Worm (Caenorhabditis elegans) whole organism, young adult: ENCODE measurements around the gene Y22D7AR.7.
A peak's percentile ranks its signal among the peaks of the same experiment; 100 is the strongest.

Experiments
- B0035.1 ChIP-seq: sonication (generic microtip); optimal IDR thresholded peaks from 2 replicates; lab custom pipeline; 2016; ENCODE audit warnings: missing genetic modification characterization, mild to moderate bottlenecking, missing compliant biosample characterization, missing genotype, missing genetic modification reagents
- C06A6.2 ChIP-seq: fragments of 200-800 bp; sonication (Bioruptor generic); conservative IDR thresholded peaks from 2 replicates; pipeline ENCODE4 v1.3.6; 2022; ENCODE audit warnings: missing genetic modification characterization, missing compliant biosample characterization
- F57C9.4 ChIP-seq: sonication (generic microtip); optimal IDR thresholded peaks from 2 replicates; lab custom pipeline; 2017; ENCODE audit warnings: mild to moderate bottlenecking, missing genetic modification characterization, missing compliant biosample characterization
- K11D2.4 ChIP-seq: fragments of 200-800 bp; sonication (Bioruptor generic); IDR thresholded peaks from 2 replicates; pipeline ENCODE4 v1.3.6; 2022; ENCODE audit warnings: missing genetic modification reagents, missing genetic modification characterization, missing compliant biosample characterization
- akir-1 ChIP-seq: fragments of 200-800 bp; sonication (Bioruptor generic); optimal IDR thresholded peaks from 2 replicates; lab custom pipeline; 2018; ENCODE audit warnings: mild to moderate bottlenecking, missing genetic modification characterization, moderate library complexity, missing compliant biosample characterization
- aptf-2 ChIP-seq: fragments of 200-800 bp; sonication (Bioruptor generic); conservative IDR thresholded peaks from 2 replicates; pipeline ENCODE4 v1.3.6; 2022; ENCODE audit warnings: missing genetic modification reagents, missing genetic modification characterization, missing compliant biosample characterization
- athp-1 ChIP-seq: sonication (generic microtip); optimal IDR thresholded peaks from 2 replicates; lab custom pipeline; 2017; ENCODE audit warnings: mild to moderate bottlenecking, missing genetic modification characterization, missing compliant biosample characterization
- bed-2 ChIP-seq: fragments of 200-800 bp; sonication (Bioruptor generic); IDR thresholded peaks from 2 replicates; pipeline ENCODE4 v1.3.6; 2022; ENCODE audit warnings: missing genetic modification reagents, missing genetic modification characterization, missing compliant biosample characterization
- ceh-100 ChIP-seq: fragments of 200-800 bp; sonication (Bioruptor generic); IDR thresholded peaks from 2 replicates; pipeline ENCODE4 v1.3.6; 2022; ENCODE audit warnings: missing genetic modification reagents, missing genetic modification characterization, missing compliant biosample characterization
- die-1 ChIP-seq: sonication (generic microtip); optimal IDR thresholded peaks from 2 replicates; lab custom pipeline; 2016; ENCODE audit warnings: missing genotype, mild to moderate bottlenecking, missing genetic modification characterization, missing compliant biosample characterization
- dpff-1 ChIP-seq: sonication (generic microtip); optimal IDR thresholded peaks from 2 replicates; lab custom pipeline; 2017; ENCODE audit warnings: mild to moderate bottlenecking, missing genetic modification characterization, missing compliant biosample characterization
- egrh-3 ChIP-seq: fragments of 200-800 bp; sonication (Bioruptor generic); IDR thresholded peaks from 2 replicates; pipeline ENCODE4 v1.3.6; 2022; ENCODE audit warnings: missing genetic modification reagents, missing genetic modification characterization, missing compliant biosample characterization
- ekl-4 ChIP-seq: fragments of 200-800 bp; sonication (Bioruptor generic); IDR thresholded peaks from 2 replicates; pipeline ENCODE4 v1.3.6; 2022; ENCODE audit warnings: missing genetic modification reagents, missing genetic modification characterization, missing compliant biosample characterization
- ets-4 ChIP-seq: fragments of 200-800 bp; sonication (Bioruptor generic); optimal IDR thresholded peaks from 2 replicates; lab custom pipeline; 2018; ENCODE audit warnings: mild to moderate bottlenecking, missing genetic modification characterization, missing compliant biosample characterization
- hlh-12 ChIP-seq: sonication (generic microtip); optimal IDR thresholded peaks from 2 replicates; lab custom pipeline; 2016; ENCODE audit warnings: missing genetic modification characterization, missing compliant biosample characterization
- hlh-26 ChIP-seq: fragments of 200-800 bp; sonication (Bioruptor generic); conservative IDR thresholded peaks from 2 replicates; pipeline ENCODE4 v1.3.6; 2022; ENCODE audit warnings: missing genetic modification reagents, missing genetic modification characterization, missing compliant biosample characterization
- hmg-20 ChIP-seq: fragments of 200-800 bp; sonication (Bioruptor generic); IDR thresholded peaks from 2 replicates; pipeline ENCODE4 v1.3.6; 2022; ENCODE audit warnings: missing genetic modification reagents, missing genetic modification characterization, missing compliant biosample characterization
- hrde-1 ChIP-seq: sonication (generic microtip); optimal IDR thresholded peaks from 2 replicates; lab custom pipeline; 2016; ENCODE audit warnings: missing genetic modification characterization, mild to moderate bottlenecking, missing compliant biosample characterization, moderate library complexity, missing genotype, missing genetic modification reagents, borderline replicate concordance
- lir-1 ChIP-seq: fragments of 200-800 bp; sonication (Bioruptor generic); conservative IDR thresholded peaks from 2 replicates; pipeline ENCODE4 v1.3.6; 2022; ENCODE audit warnings: missing genetic modification reagents, missing genetic modification characterization, missing compliant biosample characterization
- mcd-1 ChIP-seq: fragments of 200-800 bp; sonication (Bioruptor generic); IDR thresholded peaks from 2 replicates; pipeline ENCODE4 v1.3.6; 2022; ENCODE audit warnings: missing genetic modification reagents, missing genetic modification characterization, missing compliant biosample characterization
- mes-4 ChIP-seq: sonication (generic microtip); optimal IDR thresholded peaks from 2 replicates; lab custom pipeline; 2016; ENCODE audit warnings: missing genotype, missing genetic modification characterization, missing compliant biosample characterization
- mxl-1 ChIP-seq: sonication (generic microtip); optimal IDR thresholded peaks from 2 replicates; lab custom pipeline; 2016; ENCODE audit warnings: missing genetic modification characterization, missing compliant biosample characterization
- nhr-120 ChIP-seq: fragments of 200-800 bp; sonication (Bioruptor generic); IDR thresholded peaks from 2 replicates; pipeline ENCODE4 v1.3.6; 2022; ENCODE audit warnings: missing genetic modification characterization, missing compliant biosample characterization
- nhr-80 ChIP-seq: sonication (generic microtip); optimal IDR thresholded peaks from 2 replicates; lab custom pipeline; 2016; ENCODE audit warnings: missing genetic modification characterization, missing compliant biosample characterization
- rcor-1 ChIP-seq: fragments of 200-800 bp; sonication (Bioruptor generic); IDR thresholded peaks from 2 replicates; pipeline ENCODE4 v1.3.6; 2022; ENCODE audit warnings: missing genetic modification reagents, missing genetic modification characterization, missing compliant biosample characterization
- rec-8 ChIP-seq, 2 experiments: sonication (generic microtip); optimal IDR thresholded peaks; 2 replicates each; lab custom pipeline; 2016; ENCODE audit warnings: mild to moderate bottlenecking in 2 of 2, missing genetic modification characterization in 2 of 2, missing genetic modification reagents in 2 of 2, missing genotype in 2 of 2, missing biosample characterization in 1 of 2, missing compliant biosample characterization in 1 of 2, moderate library complexity in 1 of 2
- repo-1 ChIP-seq: sonication (generic microtip); optimal IDR thresholded peaks from 2 replicates; lab custom pipeline; 2017; ENCODE audit warnings: mild to moderate bottlenecking, missing genetic modification characterization, missing compliant biosample characterization
- rpc-1 ChIP-seq, 2 experiments: fragments of 150-350 bp in 1 of 2; sonication (generic microtip) in 1 of 2; optimal IDR thresholded peaks; 2 replicates each; lab custom pipeline; 2014 to 2018; ENCODE audit warnings: missing biosample characterization in 1 of 2, missing genetic modification characterization in 1 of 2, missing genetic modification reagents in 1 of 2, missing genotype in 1 of 2
- sdz-38 ChIP-seq: sonication (generic microtip); optimal IDR thresholded peaks from 2 replicates; lab custom pipeline; 2016; ENCODE audit warnings: missing genotype, missing genetic modification characterization, missing compliant biosample characterization
- snpc-3.4 ChIP-seq: sonication (generic microtip); optimal IDR thresholded peaks from 2 replicates; lab custom pipeline; 2017; ENCODE audit warnings: missing genetic modification characterization, mild to moderate bottlenecking, missing compliant biosample characterization, antibody characterized with exemption, moderate library complexity, missing genotype, missing genetic modification reagents
- tbp1 ChIP-seq: fragments of 200-800 bp; sonication (Bioruptor generic); optimal IDR thresholded peaks from 2 replicates; lab custom pipeline; 2018; ENCODE audit warnings: mild to moderate bottlenecking, missing genetic modification characterization, missing compliant biosample characterization
- ztf-3 ChIP-seq: fragments of 200-800 bp; sonication (Bioruptor generic); optimal IDR thresholded peaks from 2 replicates; lab custom pipeline; 2018; ENCODE audit warnings: mild to moderate bottlenecking, missing genetic modification characterization, missing compliant biosample characterization

The Y22D7AR.7 gene

ce11 chrIII:1663056-1663455 lies 24.8 kb downstream of the Y22D7AR.7 start:
- TF ChIP-seq ets-4 (GFP tag; lab: Kevin White, UChicago): no peak
- TF ChIP-seq ztf-3: no peak
- no peak for TF ChIP-seq hrde-1
- TF ChIP-seq athp-1 (tag; lab: Kevin White, UChicago): no peak
- no peak for TF ChIP-seq rcor-1 (GFP tag; lab: Robert Waterston, UW)
- no peak for TF ChIP-seq dpff-1 (tag; lab: Kevin White, UChicago)
- no peak for TF ChIP-seq mcd-1
- TF ChIP-seq mxl-1 (tag; lab: Kevin White, UChicago): no peak

- TF ChIP-seq ekl-4 (no peak), tbp1 (GFP tag; lab: Kevin White, UChicago) (peak; percentile 70), rpc-1 (optimal IDR thresholded peaks at IDR 0.05; lab: Kevin White, UChicago) (no peak), rpc-1 (tag; optimal IDR thresholded peaks at IDR 0.05; lab: Kevin White, UChicago) (peak; percentile 56)
- TF ChIP-seq, all 124 proteins: peak for 2
Measured at ce11 chrIII:1662405-1662804, 25.5 kb downstream of the Y22D7AR.7 start.

- TF ChIP-seq nhr-80 (peak; percentile 40), akir-1 (no peak)
- TF ChIP-seq, all 124 proteins: peak for 1
Measured at ce11 chrIII:1661031-1661430, 26.9 kb downstream of the Y22D7AR.7 start.

DNA sequence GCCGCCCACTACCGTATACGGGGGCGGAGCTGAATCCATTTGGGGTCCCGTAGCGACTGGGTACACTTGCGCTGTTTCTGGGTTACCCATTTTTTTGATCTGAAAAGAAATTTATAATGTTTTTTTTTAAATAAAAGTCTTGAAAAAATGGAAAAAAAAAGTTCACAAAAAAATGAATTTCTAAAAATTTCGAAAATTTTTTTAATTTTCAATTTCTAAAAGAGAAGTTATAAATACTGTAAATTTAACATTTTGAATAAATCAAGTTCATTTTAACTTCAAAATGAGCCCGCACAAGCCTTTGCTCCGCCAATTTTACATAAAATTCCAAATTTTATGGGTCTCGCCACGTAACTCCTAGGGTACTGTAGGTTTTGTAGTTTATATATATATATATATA lies 28.1 kb downstream of the Y22D7AR.7 start, which contains the start of gene Y22D7AL.15:
Gene Y22D7AL.15, minus strand, starts transcription at position 101 of the 400 bp plus-strand sequence.
- TF ChIP-seq hmg-20 (GFP tag; lab: Robert Waterston, UW) (no peak), hlh-26 (no peak), ztf-3 (no peak), lir-1 (GFP tag; lab: Robert Waterston, UW) (no peak)

ce11 chrIII:1657380-1657779 lies 30.5 kb downstream of the Y22D7AR.7 start, which contains the start of gene cht-4:
Gene cht-4, minus strand, starts transcription at chrIII:1657480.
- TF ChIP-seq nhr-120: no peak
- no peak for TF ChIP-seq rpc-1 (optimal IDR thresholded peaks at IDR 0.05; lab: Kevin White, UChicago)
- no peak for TF ChIP-seq rpc-1 (tag; optimal IDR thresholded peaks at IDR 0.05; lab: Kevin White, UChicago)
- TF ChIP-seq C06A6.2 (GFP tag; lab: Robert Waterston, UW): no peak
- no peak for TF ChIP-seq rec-8 (tag; optimal IDR thresholded peaks at IDR 0.05; lab: Kevin White, UChicago)
- no peak for TF ChIP-seq repo-1 (tag; lab: Kevin White, UChicago)
- TF ChIP-seq F57C9.4 (tag; lab: Kevin White, UChicago): no peak
- no peak for TF ChIP-seq ceh-100 (GFP tag; lab: Robert Waterston, UW)
- no peak for TF ChIP-seq B0035.1 (tag; lab: Kevin White, UChicago)
- no peak for TF ChIP-seq mes-4 (tag; lab: Kevin White, UChicago)
- no peak for TF ChIP-seq hlh-12 (tag; lab: Kevin White, UChicago)
- no peak for TF ChIP-seq bed-2 (GFP tag; lab: Robert Waterston, UW)
- TF ChIP-seq die-1 (tag; lab: Kevin White, UChicago): no peak
- TF ChIP-seq snpc-3.4 (tag; lab: Kevin White, UChicago): no peak
- no peak for TF ChIP-seq sdz-38 (tag; lab: Kevin White, UChicago)
- no peak for TF ChIP-seq K11D2.4 (GFP tag; lab: Robert Waterston, UW)
- no peak for TF ChIP-seq aptf-2

ce11 chrIII:1656307-1656706 lies 31.6 kb downstream of the Y22D7AR.7 start:
- TF ChIP-seq egrh-3 (GFP tag; lab: Robert Waterston, UW): peak; percentile 91
- TF ChIP-seq, all 124 proteins: peak for 1; not testable (repeated sequence) for 123
